Fruit fly (Drosophila melanogaster) whole organism, embryonic: ENCODE results near the gene CG13365.
A peak's percentile ranks its signal among the peaks of the same experiment; 100 is the strongest.

Experiments used
- ATbp ChIP-seq: fragments of 200-800 bp; sonication (Bioruptor generic); optimal IDR thresholded peaks from 2 replicates; lab custom pipeline; 2017; ENCODE audit warnings: missing biosample characterization, mild to moderate bottlenecking, missing genetic modification characterization, missing genetic modification reagents
- Abd-B ChIP-seq: fragments of 200-800 bp; sonication (Bioruptor generic); optimal IDR thresholded peaks from 2 replicates; lab custom pipeline; 2018; ENCODE audit warnings: missing biosample characterization, mild to moderate bottlenecking, missing genetic modification characterization, moderate library complexity
- B-H2 ChIP-seq: fragments of 200-800 bp; sonication (Bioruptor generic); optimal IDR thresholded peaks from 2 replicates; lab custom pipeline; 2018; ENCODE audit warnings: missing biosample characterization, mild to moderate bottlenecking, missing genetic modification characterization
- CG10565 ChIP-seq: fragments of 200-800 bp; sonication (Bioruptor generic); optimal IDR thresholded peaks from 3 replicates; lab custom pipeline; 2016; ENCODE audit warnings: missing biosample characterization, mild to moderate bottlenecking, missing genetic modification characterization
- CG10979 ChIP-seq: fragments of 200-800 bp; sonication (Bioruptor generic); optimal IDR thresholded peaks from 2 replicates; lab custom pipeline; 2018; ENCODE audit warnings: missing biosample characterization, mild to moderate bottlenecking, missing genetic modification characterization, moderate library complexity
- CG13894 ChIP-seq: fragments of 200-800 bp; sonication (Bioruptor generic); optimal IDR thresholded peaks from 3 replicates; lab custom pipeline; 2018; ENCODE audit warnings: missing biosample characterization, mild to moderate bottlenecking, missing genetic modification characterization, moderate library complexity
- CG15011 ChIP-seq: fragments of 200-800 bp; sonication (Bioruptor generic); optimal IDR thresholded peaks from 3 replicates; lab custom pipeline; 2018; ENCODE audit warnings: missing biosample characterization, mild to moderate bottlenecking, missing genetic modification characterization
- CG17186 ChIP-seq: fragments of 200-800 bp; sonication (Bioruptor generic); optimal IDR thresholded peaks from 3 replicates; lab custom pipeline; 2017; ENCODE audit warnings: missing biosample characterization, missing genetic modification reagents, missing genetic modification characterization
- CG18764 ChIP-seq: fragments of 200-800 bp; sonication (Bioruptor generic); optimal IDR thresholded peaks from 3 replicates; lab custom pipeline; 2016; ENCODE audit warnings: missing biosample characterization, missing genetic modification characterization
- CG2129 ChIP-seq: fragments of 200-800 bp; sonication (Bioruptor generic); IDR thresholded peaks from 2 replicates; pipeline ENCODE4 v1.3.6; 2022; ENCODE audit warnings: missing biosample characterization, missing genetic modification characterization; ENCODE audit not compliant: partially characterized antibody
- CG3065 ChIP-seq: fragments of 200-800 bp; sonication (Bioruptor generic); optimal IDR thresholded peaks from 2 replicates; lab custom pipeline; 2016; ENCODE audit warnings: missing biosample characterization, missing genetic modification characterization
- CG31441 ChIP-seq: fragments of 200-800 bp; sonication (Bioruptor generic); IDR thresholded peaks from 2 replicates; pipeline ENCODE4 v1.3.6; 2022; ENCODE audit warnings: missing biosample characterization, missing genetic modification characterization
- CG3847 ChIP-seq: fragments of 200-800 bp; sonication (Bioruptor generic); IDR thresholded peaks from 2 replicates; pipeline ENCODE4 v1.3.6; 2022; ENCODE audit warnings: missing biosample characterization, missing genetic modification characterization
- CG4730 ChIP-seq: fragments of 200-800 bp; sonication (Bioruptor generic); IDR thresholded peaks from 2 replicates; pipeline ENCODE4 v1.3.6; 2022; ENCODE audit warnings: missing biosample characterization, missing genetic modification characterization
- CG4854 ChIP-seq: fragments of 200-800 bp; sonication (Bioruptor generic); optimal IDR thresholded peaks from 2 replicates; lab custom pipeline; 2016; ENCODE audit warnings: missing biosample characterization, missing genetic modification characterization, inconsistent platforms
- CG5953 ChIP-seq: fragments of 200-800 bp; sonication (Bioruptor generic); IDR thresholded peaks from 2 replicates; pipeline ENCODE4 v1.3.6; 2022; ENCODE audit warnings: missing biosample characterization, missing genetic modification characterization
- CG6175 ChIP-seq: fragments of 200-800 bp; sonication (Bioruptor generic); IDR thresholded peaks from 3 replicates; pipeline ENCODE4 v1.3.6; 2022; ENCODE audit warnings: missing biosample characterization, missing genetic modification characterization
- CG7271 ChIP-seq: fragments of 200-800 bp; sonication (Bioruptor generic); optimal IDR thresholded peaks from 2 replicates; lab custom pipeline; 2018; ENCODE audit warnings: missing biosample characterization, mild to moderate bottlenecking, missing genetic modification characterization, moderate library complexity
- CG7963 ChIP-seq: fragments of 200-800 bp; sonication (Bioruptor generic); IDR thresholded peaks from 3 replicates; pipeline ENCODE4 v1.3.6; 2022; ENCODE audit warnings: missing biosample characterization, missing genetic modification characterization; ENCODE audit not compliant: partially characterized antibody
- CG8944 ChIP-seq: fragments of 200-800 bp; sonication (Bioruptor generic); optimal IDR thresholded peaks from 3 replicates; lab custom pipeline; 2016; ENCODE audit warnings: missing biosample characterization, missing genetic modification characterization
- CG9817 ChIP-seq: fragments of 200-800 bp; sonication (Bioruptor generic); optimal IDR thresholded peaks from 2 replicates; lab custom pipeline; 2018; ENCODE audit warnings: missing biosample characterization, mild to moderate bottlenecking, missing genetic modification characterization, moderate library complexity
- CoRest ChIP-seq: fragments of 200-800 bp; sonication (Bioruptor generic); optimal IDR thresholded peaks from 3 replicates; lab custom pipeline; 2018; ENCODE audit warnings: missing biosample characterization, mild to moderate bottlenecking, missing genetic modification characterization, moderate library complexity
- Dll ChIP-seq: fragments of 200-800 bp; sonication (Bioruptor generic); IDR thresholded peaks from 4 replicates; pipeline ENCODE4 v1.3.6; 2022; ENCODE audit warnings: missing biosample characterization, missing genetic modification characterization; ENCODE audit not compliant: partially characterized antibody
- E2f1 ChIP-seq: fragments of 200-800 bp; sonication (Bioruptor generic); IDR thresholded peaks from 2 replicates; pipeline ENCODE4 v1.3.6; 2022; ENCODE audit warnings: missing biosample characterization, missing genetic modification characterization
- Eip74EF ChIP-seq, 2 experiments: fragments of 200-800 bp in 1 of 2; fragments of >200 bp in 1 of 2; sonication (Bioruptor generic) in 1 of 2; optimal IDR thresholded peaks; 2 replicates each; lab custom pipeline; 2017 to 2019; ENCODE audit warnings: missing biosample characterization in 2 of 2, missing genetic modification characterization in 2 of 2, mild to moderate bottlenecking in 1 of 2, moderate library complexity in 1 of 2
- HLH54F ChIP-seq: fragments of 200-800 bp; sonication (Bioruptor generic); optimal IDR thresholded peaks from 3 replicates; lab custom pipeline; 2016; ENCODE audit warnings: missing biosample characterization, missing genetic modification characterization
- Hmx ChIP-seq: fragments of 200-800 bp; sonication (Bioruptor generic); optimal IDR thresholded peaks from 2 replicates; lab custom pipeline; 2016; ENCODE audit warnings: missing biosample characterization, missing genetic modification characterization
- MESR4 ChIP-seq: fragments of 200-800 bp; sonication (Bioruptor generic); optimal IDR thresholded peaks from 2 replicates; lab custom pipeline; 2018; ENCODE audit warnings: missing biosample characterization, mild to moderate bottlenecking, missing genetic modification characterization, moderate library complexity
- Oaz ChIP-seq: fragments of 200-800 bp; sonication (Bioruptor generic); IDR thresholded peaks from 2 replicates; pipeline ENCODE4 v1.3.6; 2022; ENCODE audit warnings: missing biosample characterization, missing genetic modification characterization
- Rfx ChIP-seq: fragments of 200-800 bp; sonication (Bioruptor generic); IDR thresholded peaks from 2 replicates; pipeline ENCODE4 v1.3.6; 2022; ENCODE audit warnings: missing biosample characterization, missing genetic modification characterization
- abd-A ChIP-seq: fragments of 200-800 bp; sonication (Bioruptor generic); optimal IDR thresholded peaks from 3 replicates; lab custom pipeline; 2019; ENCODE audit warnings: missing biosample characterization, mild to moderate bottlenecking, missing genetic modification characterization, moderate library complexity
- amos ChIP-seq: fragments of 200-800 bp; sonication (Bioruptor generic); IDR thresholded peaks from 2 replicates; pipeline ENCODE4 v1.3.6; 2022; ENCODE audit warnings: missing biosample characterization, missing genetic modification characterization; ENCODE audit not compliant: partially characterized antibody
- ato ChIP-seq: fragments of 200-800 bp; sonication (Bioruptor generic); IDR thresholded peaks from 2 replicates; pipeline ENCODE4 v1.3.6; 2022; ENCODE audit warnings: missing biosample characterization, missing genetic modification characterization; ENCODE audit not compliant: partially characterized antibody
- bbx ChIP-seq: fragments of 200-800 bp; sonication (Bioruptor generic); IDR thresholded peaks from 2 replicates; pipeline ENCODE4 v1.3.6; 2022; ENCODE audit warnings: missing biosample characterization, missing genetic modification characterization; ENCODE audit not compliant: partially characterized antibody
- bigmax ChIP-seq: fragments of 200-800 bp; sonication (Bioruptor generic); optimal IDR thresholded peaks from 2 replicates; lab custom pipeline; 2018; ENCODE audit warnings: missing biosample characterization, mild to moderate bottlenecking, missing genetic modification characterization
- br ChIP-seq: fragments of >200 bp; optimal IDR thresholded peaks from 2 replicates; lab custom pipeline; 2017
- chif ChIP-seq, 2 experiments: fragments of 200-800 bp; sonication (Bioruptor generic); optimal IDR thresholded peaks; 3 replicates each; lab custom pipeline; 2016; ENCODE audit warnings: missing biosample characterization in 2 of 2, missing genetic modification characterization in 2 of 2
- dan ChIP-seq: fragments of 200-800 bp; sonication (Bioruptor generic); IDR thresholded peaks from 2 replicates; pipeline ENCODE4 v1.3.6; 2022; ENCODE audit warnings: missing biosample characterization, missing genetic modification characterization
- dmrt99B ChIP-seq: fragments of 200-800 bp; sonication (Bioruptor generic); optimal IDR thresholded peaks from 2 replicates; lab custom pipeline; 2018; ENCODE audit warnings: missing biosample characterization, mild to moderate bottlenecking, missing genetic modification characterization, moderate library complexity
- ems ChIP-seq: fragments of 200-800 bp; sonication (Bioruptor generic); optimal IDR thresholded peaks from 3 replicates; lab custom pipeline; 2016; ENCODE audit warnings: missing biosample characterization, missing genetic modification characterization
- gro ChIP-seq: fragments of 200-800 bp; sonication (Bioruptor generic); optimal IDR thresholded peaks from 2 replicates; lab custom pipeline; 2016; ENCODE audit warnings: missing biosample characterization, missing genetic modification characterization
- kah ChIP-seq: fragments of 200-800 bp; sonication (Bioruptor generic); optimal IDR thresholded peaks from 2 replicates; lab custom pipeline; 2018; ENCODE audit warnings: missing biosample characterization, mild to moderate bottlenecking, missing genetic modification characterization
- lab ChIP-seq: fragments of 200-800 bp; sonication (Bioruptor generic); optimal IDR thresholded peaks from 3 replicates; lab custom pipeline; 2017; ENCODE audit warnings: missing biosample characterization, missing genetic modification characterization, mild to moderate bottlenecking, moderate library complexity, missing genetic modification reagents
- psq ChIP-seq: fragments of 200-800 bp; sonication (Bioruptor generic); optimal IDR thresholded peaks from 2 replicates; lab custom pipeline; 2017; ENCODE audit warnings: missing biosample characterization, missing genetic modification characterization
- run ChIP-seq: fragments of 200-800 bp; sonication (Bioruptor generic); optimal IDR thresholded peaks from 3 replicates; lab custom pipeline; 2018; ENCODE audit warnings: missing biosample characterization, mild to moderate bottlenecking, missing genetic modification characterization
- sima ChIP-seq: fragments of 200-800 bp; sonication (Bioruptor generic); optimal IDR thresholded peaks from 2 replicates; lab custom pipeline; 2016; ENCODE audit warnings: missing biosample characterization, missing genetic modification characterization
- so ChIP-seq: fragments of 200-800 bp; sonication (Bioruptor generic); IDR thresholded peaks from 3 replicates; pipeline ENCODE4 v1.3.6; 2022; ENCODE audit warnings: missing biosample characterization, missing genetic modification characterization
- trem ChIP-seq: fragments of 200-800 bp; optimal IDR thresholded peaks from 3 replicates; lab custom pipeline; 2019; ENCODE audit warnings: missing biosample characterization, mild to moderate bottlenecking, missing genetic modification characterization, moderate library complexity
- twi ChIP-seq: fragments of 200-800 bp; optimal IDR thresholded peaks from 2 replicates; lab custom pipeline; 2019; ENCODE audit warnings: missing biosample characterization, mild to moderate bottlenecking, missing genetic modification characterization, moderate library complexity
- zfh1 ChIP-seq: fragments of 200-800 bp; sonication (Bioruptor generic); IDR thresholded peaks from 3 replicates; pipeline ENCODE4 v1.3.6; 2022; ENCODE audit warnings: missing biosample characterization, missing genetic modification characterization

The CG13365 gene

DNA sequence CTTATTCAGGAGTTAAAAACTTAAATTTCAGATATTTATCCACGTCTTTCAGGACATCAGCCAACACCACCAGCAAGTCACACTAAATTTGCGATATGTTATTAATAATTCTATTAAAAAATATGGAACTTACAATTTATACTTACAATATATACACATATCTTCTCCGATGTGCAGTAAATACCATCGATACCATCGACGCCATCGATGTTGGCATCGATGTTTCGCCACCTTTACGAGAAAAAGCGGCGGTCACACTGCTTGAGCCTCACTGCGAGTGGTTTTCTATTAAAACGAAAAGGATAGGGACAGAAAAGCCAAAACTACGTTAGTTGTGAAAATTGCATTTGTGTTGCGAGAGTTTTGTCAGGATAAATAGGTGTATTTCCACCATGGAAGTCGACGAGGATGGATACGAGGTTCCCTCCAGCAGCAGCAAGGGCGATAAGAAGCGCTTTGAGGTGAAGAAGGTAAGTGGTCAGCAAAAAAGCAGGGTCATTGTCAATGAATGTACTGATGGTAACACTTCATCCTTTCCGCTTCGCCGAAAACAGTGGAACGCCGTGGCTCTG lies 26.1 kb upstream of the CG13365 start, which contains the start of gene Roc1a (continued):
- TF ChIP-seq CG10565 (GFP tag; lab: Kevin White, UChicago) (no peak), ems (GFP tag; lab: Kevin White, UChicago) (no peak), twi (tag; lab: Kevin White, UChicago) (no peak), CG3065 (GFP tag; lab: Kevin White, UChicago) (no peak), CG4854 (GFP tag; lab: Kevin White, UChicago) (no peak), so (no peak), CG7271 (no peak), CG4730 (GFP tag; lab: Robert Waterston, UW) (no peak), abd-A (tag; lab: Kevin White, UChicago) (no peak), dan (GFP tag; lab: Robert Waterston, UW) (no peak), amos (GFP tag; lab: Robert Waterston, UW) (peak; percentile 88), HLH54F (GFP tag; lab: Kevin White, UChicago) (no peak), CG8944 (GFP tag; lab: Kevin White, UChicago) (no peak), ato (GFP tag; lab: Robert Waterston, UW) (peak; percentile 46), ATbp (GFP tag; lab: Kevin White, UChicago) (no peak), bigmax (no peak), Dll (GFP tag; lab: Robert Waterston, UW) (peak; percentile 57; the same call in 1 of the 4 replicates), kah (GFP tag; lab: Kevin White, UChicago) (no peak), CG9817 (tag; lab: Kevin White, UChicago) (peak; percentile 21), E2f1 (GFP tag; lab: Robert Waterston, UW) (no peak), CG17186 (GFP tag; lab: Kevin White, UChicago) (no peak), sima (GFP tag; lab: Kevin White, UChicago) (no peak), Oaz (no peak), dmrt99B (tag; lab: Kevin White, UChicago) (no peak), Hmx (GFP tag; lab: Kevin White, UChicago) (no peak), gro (GFP tag; lab: Kevin White, UChicago) (no peak), CG31441 (GFP tag; lab: Robert Waterston, UW) (no peak), trem (tag; lab: Kevin White, UChicago) (no peak), Abd-B (peak; percentile 5), CG6175 (no peak), CG15011 (GFP tag; lab: Kevin White, UChicago) (no peak), CG2129 (GFP tag; lab: Robert Waterston, UW) (peak; percentile 28; the same call in 1 of the 2 replicates), CoRest (tag; lab: Kevin White, UChicago) (no peak), CG10979 (no peak), psq (no peak), CG3847 (GFP tag; lab: Robert Waterston, UW) (0 out of 2 replicates have a peak, but pooled peaks have one; percentile 22), Rfx (GFP tag; lab: Robert Waterston, UW) (peak; percentile 35; the same call in 1 of the 2 replicates), run (tag; lab: Kevin White, UChicago) (no peak), bbx (GFP tag; lab: Robert Waterston, UW) (peak; percentile 74), zfh1 (0 out of 3 replicates have a peak, but pooled peaks have one; percentile 21), CG18764 (GFP tag; lab: Kevin White, UChicago) (no peak), lab (GFP tag; lab: Kevin White, UChicago) (no peak), CG7963 (GFP tag; lab: Robert Waterston, UW) (peak; percentile 78), MESR4 (GFP tag; lab: Kevin White, UChicago) (peak; percentile 91), Eip74EF (GFP tag; optimal IDR thresholded peaks at IDR 0.05; lab: Kevin White, UChicago) (no peak), B-H2 (GFP tag; lab: Kevin White, UChicago) (no peak), br (lab: Kevin White, UChicago) (no peak), CG13894 (tag; lab: Kevin White, UChicago) (no peak), CG5953 (no peak), chif (GFP tag; optimal IDR thresholded peaks at IDR 0.05; lab: Kevin White, UChicago) (no peak)
